Worm (Caenorhabditis elegans): ENCODE results near the gene met-2.

ce11 chrIII:8417968-8418267 lies 42.8 kb downstream of the met-2 start, which contains the start of gene sor-1:
- TF ChIP-seq sem-4 (tag; optimal IDR thresholded peaks at IDR 0.05) (no peak), ZK546.5 (tag; optimal IDR thresholded peaks at IDR 0.05) (no peak), snpc-4 (tag; optimal IDR thresholded peaks at IDR 0.05) (no peak)

Measured in whole organism, L2 larva.